Fruit fly (Drosophila melanogaster) whole organism, embryonic: ENCODE data around the gene sle.

Experiments used
- Antp ChIP-seq: fragments of 200-800 bp; sonication (Bioruptor generic); optimal IDR thresholded peaks from 3 replicates; lab custom pipeline; 2016; ENCODE audit warnings: missing biosample characterization, missing genetic modification characterization
- CG14050 ChIP-seq: fragments of 200-800 bp; sonication (Bioruptor generic); IDR thresholded peaks from 3 replicates; pipeline ENCODE4 v1.3.6; 2022; ENCODE audit warnings: missing biosample characterization, missing genetic modification characterization
- CG1529 ChIP-seq: fragments of 200-800 bp; sonication (Bioruptor generic); optimal IDR thresholded peaks from 3 replicates; lab custom pipeline; 2018; ENCODE audit warnings: missing biosample characterization, missing genetic modification characterization
- CG17186 ChIP-seq: fragments of 200-800 bp; sonication (Bioruptor generic); optimal IDR thresholded peaks from 3 replicates; lab custom pipeline; 2017; ENCODE audit warnings: missing biosample characterization, missing genetic modification reagents, missing genetic modification characterization
- CG17359 ChIP-seq: fragments of 200-800 bp; sonication (Bioruptor generic); optimal IDR thresholded peaks from 3 replicates; lab custom pipeline; 2018; ENCODE audit warnings: missing biosample characterization, mild to moderate bottlenecking, missing genetic modification characterization, moderate library complexity
- CG17361 ChIP-seq: fragments of 200-800 bp; sonication (Bioruptor generic); IDR thresholded peaks from 3 replicates; pipeline ENCODE4 v1.3.6; 2022; ENCODE audit warnings: missing biosample characterization, missing genetic modification characterization
- CG18764 ChIP-seq: fragments of 200-800 bp; sonication (Bioruptor generic); optimal IDR thresholded peaks from 3 replicates; lab custom pipeline; 2016; ENCODE audit warnings: missing biosample characterization, missing genetic modification characterization
- CG30431 ChIP-seq: fragments of 200-800 bp; sonication (Bioruptor generic); optimal IDR thresholded peaks from 2 replicates; lab custom pipeline; 2017; ENCODE audit warnings: missing biosample characterization, missing genetic modification characterization
- CG3065 ChIP-seq: fragments of 200-800 bp; sonication (Bioruptor generic); optimal IDR thresholded peaks from 2 replicates; lab custom pipeline; 2016; ENCODE audit warnings: missing biosample characterization, missing genetic modification characterization
- CG31365 ChIP-seq: fragments of 200-800 bp; sonication (Bioruptor generic); optimal IDR thresholded peaks from 2 replicates; lab custom pipeline; 2018; ENCODE audit warnings: missing biosample characterization, mild to moderate bottlenecking, missing genetic modification characterization
- CG4404 ChIP-seq: fragments of 200-800 bp; sonication (Bioruptor generic); IDR thresholded peaks from 2 replicates; pipeline ENCODE4 v1.3.6; 2022; ENCODE audit warnings: missing biosample characterization, missing genetic modification characterization
- CG4854 ChIP-seq: fragments of 200-800 bp; sonication (Bioruptor generic); optimal IDR thresholded peaks from 2 replicates; lab custom pipeline; 2016; ENCODE audit warnings: missing biosample characterization, missing genetic modification characterization, inconsistent platforms
- CG6272 ChIP-seq: fragments of 200-800 bp; sonication (Bioruptor generic); IDR thresholded peaks from 2 replicates; pipeline ENCODE4 v1.3.6; 2022; ENCODE audit warnings: missing biosample characterization, missing genetic modification characterization
- CG6654 ChIP-seq: fragments of 200-800 bp; sonication (Bioruptor generic); optimal IDR thresholded peaks from 2 replicates; lab custom pipeline; 2017; ENCODE audit warnings: missing biosample characterization, mild to moderate bottlenecking, missing genetic modification characterization
- CG6813 ChIP-seq: fragments of 200-800 bp; sonication (Bioruptor generic); optimal IDR thresholded peaks from 2 replicates; lab custom pipeline; 2017; ENCODE audit warnings: missing biosample characterization, missing genetic modification characterization, mild to moderate bottlenecking, moderate library complexity, missing genetic modification reagents
- CG7786 ChIP-seq: fragments of 200-800 bp; sonication (Bioruptor generic); optimal IDR thresholded peaks from 2 replicates; lab custom pipeline; 2016; ENCODE audit warnings: missing biosample characterization, missing genetic modification characterization
- CG9727 ChIP-seq: fragments of 200-800 bp; sonication (Bioruptor generic); optimal IDR thresholded peaks from 3 replicates; lab custom pipeline; 2017; ENCODE audit warnings: missing biosample characterization, mild to moderate bottlenecking, missing genetic modification characterization
- Dip2 ChIP-seq: fragments of 200-800 bp; sonication (Bioruptor generic); IDR thresholded peaks from 2 replicates; pipeline ENCODE4 v1.3.6; 2022; ENCODE audit warnings: missing biosample characterization, missing genetic modification characterization
- Elba2 ChIP-seq: fragments of 200-800 bp; sonication (Bioruptor generic); optimal IDR thresholded peaks from 3 replicates; lab custom pipeline; 2016; ENCODE audit warnings: missing biosample characterization, missing genetic modification characterization
- Ets65A ChIP-seq: fragments of 200-800 bp; sonication (Bioruptor generic); peaks from one replicate; lab custom pipeline; 2016; ENCODE audit warnings: missing biosample characterization, missing genetic modification characterization
- Fer3 ChIP-seq: fragments of 200-800 bp; sonication (Bioruptor generic); optimal IDR thresholded peaks from 2 replicates; lab custom pipeline; 2018; ENCODE audit warnings: missing biosample characterization, mild to moderate bottlenecking, missing genetic modification characterization, moderate library complexity
- H15 ChIP-seq: fragments of 200-800 bp; sonication (Bioruptor generic); IDR thresholded peaks from 3 replicates; pipeline ENCODE4 v1.3.6; 2022; ENCODE audit warnings: missing biosample characterization, missing genetic modification characterization
- H2.0 ChIP-seq: fragments of 200-800 bp; sonication (Bioruptor generic); IDR thresholded peaks from 2 replicates; pipeline ENCODE4 v1.3.6; 2022; ENCODE audit warnings: missing biosample characterization, missing genetic modification characterization
- HLH54F ChIP-seq: fragments of 200-800 bp; sonication (Bioruptor generic); optimal IDR thresholded peaks from 3 replicates; lab custom pipeline; 2016; ENCODE audit warnings: missing biosample characterization, missing genetic modification characterization
- Mad ChIP-seq: fragments of 200-800 bp; sonication (Bioruptor generic); optimal IDR thresholded peaks from 2 replicates; lab custom pipeline; 2016; ENCODE audit warnings: missing biosample characterization, missing genetic modification characterization
- Max ChIP-seq: fragments of 200-800 bp; sonication (Bioruptor generic); optimal IDR thresholded peaks from 2 replicates; lab custom pipeline; 2016; ENCODE audit warnings: missing biosample characterization, mild to moderate bottlenecking, missing genetic modification characterization
- Meics ChIP-seq: fragments of 200-800 bp; sonication (Bioruptor generic); optimal IDR thresholded peaks from 2 replicates; lab custom pipeline; 2017; ENCODE audit warnings: missing biosample characterization, mild to moderate bottlenecking, missing genetic modification characterization
- Nf-YB ChIP-seq: fragments of 200-800 bp; sonication (Bioruptor generic); optimal IDR thresholded peaks from 3 replicates; lab custom pipeline; 2019; ENCODE audit warnings: missing biosample characterization, mild to moderate bottlenecking, missing genetic modification characterization, moderate library complexity
- Spps ChIP-seq: fragments of 200-800 bp; sonication (Bioruptor generic); optimal IDR thresholded peaks from 2 replicates; lab custom pipeline; 2018; ENCODE audit warnings: missing biosample characterization, mild to moderate bottlenecking, missing genetic modification characterization
- Trl ChIP-seq, 3 experiments: fragments of >200 bp in 2 of 3; fragments of 200-800 bp in 1 of 3; sonication (Bioruptor generic) in 1 of 3; optimal IDR thresholded peaks; 2 replicates in 1 of 3; 3 replicates in 2 of 3; lab custom pipeline; 2016 to 2017; ENCODE audit warnings: missing biosample characterization in 1 of 3, missing genetic modification characterization in 1 of 3
- bcd ChIP-seq: fragments of 200-800 bp; sonication (Bioruptor generic); optimal IDR thresholded peaks from 2 replicates; lab custom pipeline; 2017; ENCODE audit warnings: missing biosample characterization, mild to moderate bottlenecking, missing genetic modification characterization
- btn ChIP-seq: fragments of 200-800 bp; sonication (Bioruptor generic); optimal IDR thresholded peaks from 2 replicates; lab custom pipeline; 2016; ENCODE audit warnings: missing biosample characterization, missing genetic modification characterization
- cad ChIP-seq: fragments of >200 bp; optimal IDR thresholded peaks from 2 replicates; lab custom pipeline; 2017; ENCODE audit warnings: missing biosample characterization, missing genetic modification characterization
- cato ChIP-seq: fragments of 200-800 bp; sonication (Bioruptor generic); optimal IDR thresholded peaks from 2 replicates; lab custom pipeline; 2016; ENCODE audit warnings: missing biosample characterization, missing genetic modification characterization, borderline replicate concordance
- crol ChIP-seq: fragments of 200-800 bp; sonication (Bioruptor generic); IDR thresholded peaks from 2 replicates; pipeline ENCODE4 v1.3.6; 2022; ENCODE audit warnings: missing biosample characterization, missing genetic modification characterization
- crp ChIP-seq, 2 experiments: fragments of 200-800 bp; sonication (Bioruptor generic); optimal IDR thresholded peaks; 2 replicates in 1 of 2; 3 replicates in 1 of 2; lab custom pipeline; 2017; ENCODE audit warnings: missing biosample characterization in 2 of 2, missing genetic modification characterization in 2 of 2, mild to moderate bottlenecking in 1 of 2, moderate library complexity in 1 of 2
- cwo ChIP-seq: fragments of 200-800 bp; sonication (Bioruptor generic); optimal IDR thresholded peaks from 3 replicates; lab custom pipeline; 2017; ENCODE audit warnings: missing biosample characterization, missing genetic modification characterization, mild to moderate bottlenecking, moderate library complexity, missing genetic modification reagents
- dpn ChIP-seq, 2 experiments: fragments of 200-800 bp; sonication (Bioruptor generic); optimal IDR thresholded peaks; 3 replicates each; lab custom pipeline; 2016; ENCODE audit warnings: missing biosample characterization in 2 of 2, missing genetic modification characterization in 2 of 2
- fu2 ChIP-seq: fragments of 200-800 bp; sonication (Bioruptor generic); optimal IDR thresholded peaks from 2 replicates; lab custom pipeline; 2016; ENCODE audit warnings: missing biosample characterization, missing genetic modification characterization
- ken ChIP-seq: fragments of 200-800 bp; sonication (Bioruptor generic); IDR thresholded peaks from 3 replicates; pipeline ENCODE4 v1.3.6; 2022; ENCODE audit warnings: missing biosample characterization, missing genetic modification characterization
- lbe ChIP-seq: fragments of 200-800 bp; sonication (Bioruptor generic); optimal IDR thresholded peaks from 2 replicates; lab custom pipeline; 2016; ENCODE audit warnings: missing biosample characterization, mild to moderate bottlenecking, missing genetic modification characterization
- mld ChIP-seq: fragments of 200-800 bp; sonication (Bioruptor generic); IDR thresholded peaks from 3 replicates; pipeline ENCODE4 v1.3.6; 2022; ENCODE audit warnings: missing biosample characterization, missing genetic modification characterization; ENCODE audit not compliant: partially characterized antibody
- oc ChIP-seq: fragments of 200-800 bp; sonication (Bioruptor generic); optimal IDR thresholded peaks from 2 replicates; lab custom pipeline; 2018; ENCODE audit warnings: missing biosample characterization, mild to moderate bottlenecking, missing genetic modification characterization, moderate library complexity
- odd ChIP-seq: fragments of 200-800 bp; sonication (Bioruptor generic); optimal IDR thresholded peaks from 2 replicates; lab custom pipeline; 2017; ENCODE audit warnings: missing biosample characterization, mild to moderate bottlenecking, missing genetic modification characterization
- p53 ChIP-seq: fragments of 200-800 bp; sonication (Bioruptor generic); optimal IDR thresholded peaks from 2 replicates; lab custom pipeline; 2016; ENCODE audit warnings: missing biosample characterization, missing genetic modification characterization
- sisA ChIP-seq: fragments of 200-800 bp; sonication (Bioruptor generic); IDR thresholded peaks from 2 replicates; pipeline ENCODE4 v1.3.6; 2022; ENCODE audit warnings: missing biosample characterization, missing genetic modification characterization
- slp2 ChIP-seq: fragments of 200-800 bp; sonication (Bioruptor generic); optimal IDR thresholded peaks from 2 replicates; lab custom pipeline; 2016; ENCODE audit warnings: missing biosample characterization, missing genetic modification characterization
- stc ChIP-seq: fragments of 200-800 bp; sonication (Bioruptor generic); IDR thresholded peaks from 2 replicates; pipeline ENCODE4 v1.3.6; 2022; ENCODE audit warnings: missing biosample characterization, missing genetic modification characterization
- stwl ChIP-seq: fragments of 200-800 bp; sonication (Bioruptor generic); optimal IDR thresholded peaks from 3 replicates; lab custom pipeline; 2018; ENCODE audit warnings: missing biosample characterization, mild to moderate bottlenecking, missing genetic modification characterization, moderate library complexity
- trem ChIP-seq: fragments of 200-800 bp; optimal IDR thresholded peaks from 3 replicates; lab custom pipeline; 2019; ENCODE audit warnings: missing biosample characterization, mild to moderate bottlenecking, missing genetic modification characterization, moderate library complexity
- unc-4 ChIP-seq: fragments of 200-800 bp; sonication (Bioruptor generic); IDR thresholded peaks from 2 replicates; pipeline ENCODE4 v1.3.6; 2022; ENCODE audit warnings: missing biosample characterization, missing genetic modification characterization; ENCODE audit not compliant: partially characterized antibody
- wek ChIP-seq: fragments of 200-800 bp; sonication (Bioruptor generic); optimal IDR thresholded peaks from 3 replicates; lab custom pipeline; 2018; ENCODE audit warnings: missing biosample characterization, mild to moderate bottlenecking, missing genetic modification characterization, moderate library complexity

sle gene

dm6 chr3R:10377849-10378248, 44.9 kb downstream of the sle start, which contains the start of gene Rfx (continued):
- TF ChIP-seq CG14050 (no peak), Fer3 (no peak), Spps (tag; lab: Kevin White, UChicago) (no peak), ken (GFP tag; lab: Robert Waterston, UW) (no peak), p53 (GFP tag; lab: Kevin White, UChicago) (no peak), Trl (optimal IDR thresholded peaks at IDR 0.05; lab: Kevin White, UChicago) (no peak), Trl (GFP tag; optimal IDR thresholded peaks at IDR 0.05; lab: Kevin White, UChicago) (no peak), CG30431 (no peak), CG6813 (peak; percentile 50), fu2 (GFP tag; lab: Kevin White, UChicago) (no peak), sisA (GFP tag; lab: Robert Waterston, UW) (no peak), lbe (GFP tag; lab: Kevin White, UChicago) (peak; percentile 19), CG18764 (no peak), slp2 (no peak), wek (GFP tag; lab: Kevin White, UChicago) (peak; percentile 11), Antp (no peak), Meics (GFP tag; lab: Kevin White, UChicago) (peak; percentile 7), dpn (GFP tag; optimal IDR thresholded peaks at IDR 0.05; lab: Kevin White, UChicago) (peak in 1 of 2 experiments; percentile 21), CG4854 (GFP tag; lab: Kevin White, UChicago) (no peak), CG9727 (GFP tag; lab: Kevin White, UChicago) (peak; percentile 65), CG6272 (no peak), CG17361 (GFP tag; lab: Robert Waterston, UW) (no peak), bcd (GFP tag; lab: Kevin White, UChicago) (peak; percentile 33), trem (tag; lab: Kevin White, UChicago) (peak; percentile 63), Dip2 (GFP tag; lab: Robert Waterston, UW) (no peak), crol (GFP tag; lab: Robert Waterston, UW) (no peak), CG7786 (GFP tag; lab: Kevin White, UChicago) (peak; percentile 15), Max (no peak), cwo (GFP tag; lab: Kevin White, UChicago) (no peak), CG17186 (no peak), stwl (tag; lab: Kevin White, UChicago) (peak; percentile 69), CG4404 (GFP tag; lab: Robert Waterston, UW) (no peak), CG1529 (GFP tag; lab: Kevin White, UChicago) (no peak), odd (GFP tag; lab: Kevin White, UChicago) (no peak), Nf-YB (GFP tag; lab: Kevin White, UChicago) (peak; percentile 11), mld (GFP tag; lab: Robert Waterston, UW) (no peak), CG17359 (tag; lab: Kevin White, UChicago) (no peak), unc-4 (GFP tag; lab: Robert Waterston, UW) (no peak), HLH54F (no peak), H2.0 (GFP tag; lab: Robert Waterston, UW) (no peak), Mad (GFP tag; lab: Kevin White, UChicago) (no peak), CG31365 (tag; lab: Kevin White, UChicago) (no peak), cad (GFP tag; lab: Kevin White, UChicago) (no peak), btn (GFP tag; lab: Kevin White, UChicago) (no peak), crp (GFP tag; optimal IDR thresholded peaks at IDR 0.05; lab: Kevin White, UChicago) (peak; percentile 98 to 100), Ets65A (no peak), CG6654 (GFP tag; lab: Kevin White, UChicago) (no peak), stc (GFP tag; lab: Robert Waterston, UW) (no peak), oc (tag; lab: Kevin White, UChicago) (no peak), cato (GFP tag; lab: Kevin White, UChicago) (no peak), CG3065 (no peak), H15 (no peak), Elba2 (GFP tag; lab: Kevin White, UChicago) (peak; percentile 39)
